Worm (Caenorhabditis elegans) whole organism, young adult: ENCODE results near the gene tim-1.

Experiments
- B0261.1 ChIP-seq: sonication (generic microtip); optimal IDR thresholded peaks from 2 replicates; lab custom pipeline; 2016; ENCODE audit warnings: mild to moderate bottlenecking, missing genetic modification characterization, moderate library complexity, missing compliant biosample characterization
- lag-1 ChIP-seq: fragments of 200-800 bp; sonication (Bioruptor generic); IDR thresholded peaks from 2 replicates; pipeline ENCODE4 v1.3.6; 2022; ENCODE audit warnings: missing genetic modification reagents, missing genetic modification characterization, missing compliant biosample characterization
- lin-40 ChIP-seq: sonication (generic microtip); optimal IDR thresholded peaks from 2 replicates; lab custom pipeline; 2016; ENCODE audit warnings: missing genetic modification characterization, mild to moderate bottlenecking, missing compliant biosample characterization, missing genotype, missing genetic modification reagents
- lsl-1 ChIP-seq: fragments of 200-800 bp; sonication (Bioruptor generic); optimal IDR thresholded peaks from 2 replicates; lab custom pipeline; 2018; ENCODE audit warnings: mild to moderate bottlenecking, missing genetic modification characterization, moderate library complexity, missing compliant biosample characterization
- pha-4 ChIP-seq: fragments of 150-350 bp; sonication (generic microtip); optimal IDR thresholded peaks from 2 replicates; lab custom pipeline; 2014; ENCODE audit warnings: missing biosample characterization, missing genetic modification reagents, missing genetic modification characterization
- repo-1 ChIP-seq: sonication (generic microtip); optimal IDR thresholded peaks from 2 replicates; lab custom pipeline; 2017; ENCODE audit warnings: mild to moderate bottlenecking, missing genetic modification characterization, missing compliant biosample characterization
- snpc-4 ChIP-seq, 5 experiments: fragments of 150-350 bp in 1 of 5; sonication (generic microtip) in 4 of 5; optimal IDR thresholded peaks; 2 replicates each; lab custom pipeline; 2014 to 2018; ENCODE audit warnings: missing genetic modification characterization in 5 of 5, missing biosample characterization in 3 of 5, antibody characterized with exemption in 2 of 5, mild to moderate bottlenecking in 2 of 5, missing compliant biosample characterization in 2 of 5, missing genotype in 2 of 5, moderate library complexity in 2 of 5, missing genetic modification reagents in 1 of 5
- tlf-1 ChIP-seq: fragments of 200-800 bp; sonication (Bioruptor generic); optimal IDR thresholded peaks from 2 replicates; lab custom pipeline; 2018; ENCODE audit warnings: mild to moderate bottlenecking, missing genetic modification characterization, missing compliant biosample characterization

DNA sequence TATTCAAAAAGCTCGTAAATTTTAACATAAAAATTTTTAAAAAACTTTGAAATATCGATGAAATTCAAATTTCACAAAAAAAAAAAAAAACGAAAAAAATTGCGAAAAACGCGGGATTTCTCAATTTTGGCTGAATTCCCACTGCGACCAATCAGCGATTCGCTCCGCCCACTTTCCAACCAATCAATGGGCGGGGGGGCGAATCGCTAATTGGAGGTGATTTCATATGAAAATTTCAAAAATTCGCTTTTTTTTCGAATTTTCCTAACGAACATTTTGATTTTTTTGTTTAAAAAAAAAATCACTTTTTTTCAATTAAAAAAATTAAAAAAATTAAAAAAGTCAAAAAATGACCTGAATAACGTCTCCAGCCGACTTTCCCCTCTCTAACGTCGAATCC, 20.4 kb upstream of the tim-1 start:
- TF ChIP-seq lag-1 (GFP tag; lab: Robert Waterston, UW), result no peak
- no peak for TF ChIP-seq tlf-1 (GFP tag; lab: Kevin White, UChicago)
- no peak for TF ChIP-seq snpc-4 (GFP tag; optimal IDR thresholded peaks at IDR 0.05; lab: Kevin White, UChicago)
- no peak for TF ChIP-seq snpc-4 (tag; optimal IDR thresholded peaks at IDR 0.05; lab: Kevin White, UChicago)
- no peak for TF ChIP-seq B0261.1 (tag; lab: Kevin White, UChicago)
- no peak for TF ChIP-seq pha-4 (tag; lab: Kevin White, UChicago)
- TF ChIP-seq lin-40 (tag; lab: Kevin White, UChicago), result no peak
- TF ChIP-seq repo-1 (tag; lab: Kevin White, UChicago), result no peak
- TF ChIP-seq lsl-1 (GFP tag; lab: Kevin White, UChicago), result no peak
